Worm (Caenorhabditis elegans): ENCODE results near the gene athp-2.

- TF ChIP-seq mdl-1 (tag; optimal IDR thresholded peaks at IDR 0.05) (no peak), F49E8.2 (tag; optimal IDR thresholded peaks at IDR 0.05; ENCODE audit: borderline replicate concordance) (no peak), dmd-8 (GFP tag; IDR thresholded peaks at IDR 0.05) (no peak), mep-1 (tag; optimal IDR thresholded peaks at IDR 0.05) (no peak), fos-1 (tag; optimal IDR thresholded peaks at IDR 0.05) (no peak), nhr-77 (tag; optimal IDR thresholded peaks at IDR 0.05) (no peak), hlh-30 (tag; optimal IDR thresholded peaks at IDR 0.05; ENCODE audit: insufficient read depth) (no peak), Y105C5A.15 (GFP tag; IDR thresholded peaks at IDR 0.05) (no peak)
These were observed 4.3 kb downstream of the athp-2 start for ce11 chrII:4344317-4344716.

Data from whole organism, L4 larva.